Worm (Caenorhabditis elegans) whole organism, early embryonic: ENCODE data around the gene F13A2.10.

Experiments used
- B0310.2 ChIP-seq: sonication (generic microtip); optimal IDR thresholded peaks from 2 replicates; lab custom pipeline; 2016; ENCODE audit warnings: mild to moderate bottlenecking, missing genetic modification characterization, missing compliant biosample characterization
- F13C5.2 ChIP-seq: sonication (generic microtip); optimal IDR thresholded peaks from 2 replicates; lab custom pipeline; 2017; ENCODE audit warnings: mild to moderate bottlenecking, missing genetic modification characterization, inconsistent platforms, missing compliant biosample characterization
- aly-1 ChIP-seq: sonication (generic microtip); optimal IDR thresholded peaks from 2 replicates; lab custom pipeline; 2016; ENCODE audit warnings: missing genetic modification characterization, missing compliant biosample characterization
- ama-1 ChIP-seq: fragments of 150-350 bp; optimal IDR thresholded peaks from 2 replicates; lab custom pipeline; 2014
- ceh-13 ChIP-seq: fragments of 200-800 bp; sonication (Bioruptor generic); optimal IDR thresholded peaks from 2 replicates; lab custom pipeline; 2018; ENCODE audit warnings: mild to moderate bottlenecking, missing genetic modification characterization, missing compliant biosample characterization
- ceh-36 ChIP-seq: sonication (generic microtip); optimal IDR thresholded peaks from 2 replicates; lab custom pipeline; 2016; ENCODE audit warnings: missing genetic modification characterization, inconsistent platforms, missing compliant biosample characterization
- ets-7 ChIP-seq: sonication (generic microtip); optimal IDR thresholded peaks from 2 replicates; lab custom pipeline; 2016; ENCODE audit warnings: missing genotype, missing genetic modification characterization, missing compliant biosample characterization
- flt-1 ChIP-seq: fragments of 200-800 bp; sonication (Bioruptor generic); IDR thresholded peaks from 2 replicates; pipeline ENCODE4 v1.3.6; 2022; ENCODE audit warnings: missing genetic modification characterization, missing compliant biosample characterization
- hmbx-1 ChIP-seq: sonication (generic microtip); optimal IDR thresholded peaks from 2 replicates; lab custom pipeline; 2016; ENCODE audit warnings: mild to moderate bottlenecking, missing genetic modification characterization, missing compliant biosample characterization
- hmg-4 ChIP-seq: fragments of 200-800 bp; sonication (Bioruptor generic); optimal IDR thresholded peaks from 2 replicates; lab custom pipeline; 2018; ENCODE audit warnings: mild to moderate bottlenecking, missing genetic modification characterization, missing compliant biosample characterization
- hnd-1 ChIP-seq: sonication (generic microtip); optimal IDR thresholded peaks from 2 replicates; lab custom pipeline; 2016; ENCODE audit warnings: missing genetic modification characterization, missing compliant biosample characterization
- pes-1 ChIP-seq: fragments of 200-800 bp; sonication (Bioruptor generic); IDR thresholded peaks from 2 replicates; pipeline ENCODE4 v1.3.6; 2022; ENCODE audit warnings: missing genetic modification reagents, missing genetic modification characterization, missing compliant biosample characterization
- scrt-1 ChIP-seq: fragments of 200-800 bp; sonication (Bioruptor generic); IDR thresholded peaks from 2 replicates; pipeline ENCODE4 v1.3.6; 2022; ENCODE audit warnings: missing genetic modification characterization, missing compliant biosample characterization
- sea-1 ChIP-seq: fragments of 200-800 bp; sonication (Bioruptor generic); conservative IDR thresholded peaks from 2 replicates; pipeline ENCODE4 v1.3.6; 2022; ENCODE audit warnings: missing genetic modification characterization, missing compliant biosample characterization
- tbx-11 ChIP-seq: fragments of 200-800 bp; sonication (Bioruptor generic); IDR thresholded peaks from 2 replicates; pipeline ENCODE4 v1.3.6; 2022; ENCODE audit warnings: missing genetic modification characterization, missing compliant biosample characterization
- tbx-37 ChIP-seq: fragments of 200-800 bp; sonication (Bioruptor generic); conservative IDR thresholded peaks from 2 replicates; pipeline ENCODE4 v1.3.6; 2022; ENCODE audit warnings: missing genetic modification reagents, missing genetic modification characterization, missing compliant biosample characterization
- tra-4 ChIP-seq: sonication (generic microtip); optimal IDR thresholded peaks from 2 replicates; lab custom pipeline; 2017; ENCODE audit warnings: missing genetic modification characterization, missing compliant biosample characterization

The F13A2.10 gene

ce11 chrV:4387916-4388315 is 1.8 kb upstream of the F13A2.10 start:
- TF ChIP-seq ceh-36 (tag; lab: Kevin White, UChicago) = no peak
- TF ChIP-seq flt-1 = no peak
- TF ChIP-seq sea-1 (GFP tag; lab: Robert Waterston, UW) = no peak
- no peak for TF ChIP-seq hmbx-1 (tag; lab: Kevin White, UChicago)
- no peak for TF ChIP-seq hmg-4 (GFP tag; lab: Kevin White, UChicago)
- TF ChIP-seq tbx-11 (GFP tag; lab: Robert Waterston, UW) = no peak
- TF ChIP-seq tra-4 (tag; lab: Kevin White, UChicago) = no peak
- TF ChIP-seq pes-1 (GFP tag; lab: Robert Waterston, UW) = no peak
- TF ChIP-seq hnd-1 (tag; lab: Kevin White, UChicago) = no peak

- TF ChIP-seq tbx-37 (GFP tag; lab: Robert Waterston, UW) = no peak
Observed at ce11 chrV:4387402-4387801, 1.3 kb upstream of the F13A2.10 start, which contains the start of gene F13A2.9. Gene F13A2.9, minus strand, starts transcription at chrV:4387502.

- TF ChIP-seq tra-4 (tag; lab: Kevin White, UChicago) (no peak), ceh-36 (tag; lab: Kevin White, UChicago) (no peak), F13C5.2 (no peak), tbx-37 (GFP tag; lab: Robert Waterston, UW) (no peak), ets-7 (tag; lab: Kevin White, UChicago) (no peak), sea-1 (GFP tag; lab: Robert Waterston, UW) (no peak), B0310.2 (no peak), hnd-1 (tag; lab: Kevin White, UChicago) (no peak), ama-1 (lab: Kevin White, UChicago) (no peak), tbx-11 (GFP tag; lab: Robert Waterston, UW) (no peak), scrt-1 (no peak)
Observed at ce11 chrV:4384482-4384881, 1.6 kb downstream of the F13A2.10 start, which contains the start of gene F13A2.2. Gene F13A2.2, minus strand, starts transcription at chrV:4384582.

- TF ChIP-seq pes-1 (GFP tag; lab: Robert Waterston, UW) (no peak), ceh-36 (tag; lab: Kevin White, UChicago) (no peak), sea-1 (GFP tag; lab: Robert Waterston, UW) (no peak), ceh-13 (GFP tag; lab: Kevin White, UChicago) (no peak), flt-1 (no peak), aly-1 (no peak), tra-4 (tag; lab: Kevin White, UChicago) (no peak), scrt-1 (no peak), hmbx-1 (tag; lab: Kevin White, UChicago) (no peak), hmg-4 (GFP tag; lab: Kevin White, UChicago) (no peak), tbx-37 (GFP tag; lab: Robert Waterston, UW) (no peak), ama-1 (lab: Kevin White, UChicago) (no peak), hnd-1 (tag; lab: Kevin White, UChicago) (no peak), F13C5.2 (no peak), B0310.2 (no peak), tbx-11 (GFP tag; lab: Robert Waterston, UW) (no peak)
Observed at ce11 chrV:4382298-4382697, 3.8 kb downstream of the F13A2.10 start, which contains the start of gene F13A2.1. Gene F13A2.1, minus strand, starts transcription at chrV:4382398.

ce11 chrV:4377622-4378021 is 8.5 kb downstream of the F13A2.10 start, which contains the start of gene F32D1.8:
Gene F32D1.8, minus strand, starts transcription at chrV:4377722.
- TF ChIP-seq B0310.2 = no peak
- no peak for TF ChIP-seq ceh-13 (GFP tag; lab: Kevin White, UChicago)
- TF ChIP-seq tbx-11 (GFP tag; lab: Robert Waterston, UW) = no peak
- no peak for TF ChIP-seq scrt-1
- no peak for TF ChIP-seq hmbx-1 (tag; lab: Kevin White, UChicago)
- TF ChIP-seq tbx-37 (GFP tag; lab: Robert Waterston, UW) = no peak
- no peak for TF ChIP-seq hmg-4 (GFP tag; lab: Kevin White, UChicago)
- TF ChIP-seq sea-1 (GFP tag; lab: Robert Waterston, UW) = no peak
- TF ChIP-seq ama-1 (lab: Kevin White, UChicago) = no peak
- TF ChIP-seq ets-7 (tag; lab: Kevin White, UChicago) = no peak
- TF ChIP-seq flt-1 = no peak
- no peak for TF ChIP-seq pes-1 (GFP tag; lab: Robert Waterston, UW)
- TF ChIP-seq tra-4 (tag; lab: Kevin White, UChicago) = no peak
- TF ChIP-seq aly-1 = no peak
- TF ChIP-seq F13C5.2 = no peak
- no peak for TF ChIP-seq ceh-36 (tag; lab: Kevin White, UChicago)
- no peak for TF ChIP-seq hnd-1 (tag; lab: Kevin White, UChicago)

- no peak for TF ChIP-seq hmg-4 (GFP tag; lab: Kevin White, UChicago)
- TF ChIP-seq hnd-1 (tag; lab: Kevin White, UChicago) = no peak
- no peak for TF ChIP-seq ets-7 (tag; lab: Kevin White, UChicago)
- no peak for TF ChIP-seq B0310.2
- no peak for TF ChIP-seq hmbx-1 (tag; lab: Kevin White, UChicago)
- no peak for TF ChIP-seq ceh-13 (GFP tag; lab: Kevin White, UChicago)
- TF ChIP-seq pes-1 (GFP tag; lab: Robert Waterston, UW) = no peak
- no peak for TF ChIP-seq aly-1
- TF ChIP-seq tbx-11 (GFP tag; lab: Robert Waterston, UW) = no peak
- no peak for TF ChIP-seq ceh-36 (tag; lab: Kevin White, UChicago)
- TF ChIP-seq ama-1 (lab: Kevin White, UChicago) = no peak
Observed at ce11 chrV:4375807-4376564, 10.1 kb downstream of the F13A2.10 start, which contains the start of gene F32D1.7. Gene F32D1.7, minus strand, starts transcription at chrV:4376173.

- TF ChIP-seq F13C5.2 (no peak), flt-1 (no peak), ceh-36 (tag; lab: Kevin White, UChicago) (no peak), hmg-4 (GFP tag; lab: Kevin White, UChicago) (no peak), ama-1 (lab: Kevin White, UChicago) (no peak), scrt-1 (no peak), ceh-13 (GFP tag; lab: Kevin White, UChicago) (no peak), tbx-37 (GFP tag; lab: Robert Waterston, UW) (no peak), hnd-1 (tag; lab: Kevin White, UChicago) (no peak), aly-1 (no peak), tra-4 (tag; lab: Kevin White, UChicago) (no peak), pes-1 (GFP tag; lab: Robert Waterston, UW) (no peak), hmbx-1 (tag; lab: Kevin White, UChicago) (no peak)
Observed at ce11 chrV:4374625-4375024, 11.4 kb downstream of the F13A2.10 start, which contains the start of gene neg-1. Gene neg-1, minus strand, starts transcription at chrV:4374874.
